Fruit fly (Drosophila melanogaster) whole organism, adult: ENCODE measurements around the gene grnd.

ENCODE experiments used
- CG1620 ChIP-seq: fragments of 200-800 bp; sonication (Bioruptor generic); optimal IDR thresholded peaks from 2 replicates; lab custom pipeline; 2016; ENCODE audit warnings: missing biosample characterization, missing genetic modification characterization
- CG7045 ChIP-seq: fragments of 200-800 bp; sonication (Bioruptor generic); optimal IDR thresholded peaks from 2 replicates; lab custom pipeline; 2017; ENCODE audit warnings: missing biosample characterization, mild to moderate bottlenecking, missing genetic modification characterization
- Clk ChIP-seq: fragments of 200-800 bp; sonication (Bioruptor generic); optimal IDR thresholded peaks from 2 replicates; lab custom pipeline; 2017; ENCODE audit warnings: missing biosample characterization, missing genetic modification characterization
- bab1 ChIP-seq: fragments of 200-800 bp; sonication (Bioruptor generic); optimal IDR thresholded peaks from 3 replicates; lab custom pipeline; 2019; ENCODE audit warnings: missing biosample characterization, mild to moderate bottlenecking, missing genetic modification characterization, moderate library complexity

dm6 chr2L:18478509-18479176 lies 6.6 kb upstream of the grnd start:
- TF ChIP-seq CG7045 (GFP tag; lab: Kevin White, UChicago) (no peak), CG1620 (GFP tag; lab: Kevin White, UChicago) (no peak), bab1 (GFP tag; lab: Kevin White, UChicago) (no peak), Clk (GFP tag; lab: Kevin White, UChicago) (no peak)
